Worm (Caenorhabditis elegans): ENCODE results near the gene C06H5.13.

ce11 chrV:17944849-17945452 is 47.4 kb upstream of the C06H5.13 start:
- TF ChIP-seq hpl-2 (GFP tag; optimal IDR thresholded peaks at IDR 0.05), result no peak
- TF ChIP-seq pag-3 (tag; optimal IDR thresholded peaks at IDR 0.05; ENCODE audit: borderline replicate concordance, insufficient read depth), result no peak
- TF ChIP-seq ceh-82 (tag; optimal IDR thresholded peaks at IDR 0.05), result no peak
- no peak for TF ChIP-seq fos-1 (tag; optimal IDR thresholded peaks at IDR 0.05)
- TF ChIP-seq efl-1 (optimal IDR thresholded peaks at IDR 0.05), result no peak
- peak in 1 of 2 experiments; percentile 55 for TF ChIP-seq efl-1 (GFP tag; optimal IDR thresholded peaks at IDR 0.05 in 1 of 2)
- TF ChIP-seq egl-13 (tag; optimal IDR thresholded peaks at IDR 0.05), result no peak
- TF ChIP-seq fkh-10 (GFP tag; optimal IDR thresholded peaks at IDR 0.05), result no peak
- TF ChIP-seq nhr-19 (GFP tag; conservative IDR thresholded peaks at IDR 0.05), result no peak
- TF ChIP-seq elt-2 (tag; optimal IDR thresholded peaks at IDR 0.05), result no peak

Measured in whole organism, L1 larva.